Worm (Caenorhabditis elegans): ENCODE results near the gene C01G10.14.

The C01G10.14 gene

ce11 chrV:15074907-15075306 lies 30.8 kb downstream of the C01G10.14 start:
- TF ChIP-seq unc-42 (tag; optimal IDR thresholded peaks at IDR 0.05) (peak; percentile 29), ceh-48 (tag; optimal IDR thresholded peaks at IDR 0.05) (peak; percentile 58), ets-4 (tag; optimal IDR thresholded peaks at IDR 0.05) (no peak), elt-4 (tag; optimal IDR thresholded peaks at IDR 0.05) (no peak), sdc-2 (tag; optimal IDR thresholded peaks at IDR 0.05) (no peak), ceh-31 (tag; optimal IDR thresholded peaks at IDR 0.05) (peak; percentile 47), C38D4.7 (GFP tag; optimal IDR thresholded peaks at IDR 0.05) (no peak)

ce11 chrV:15072738-15073137 lies 33.0 kb downstream of the C01G10.14 start:
- TF ChIP-seq tbx-7 (tag; optimal IDR thresholded peaks at IDR 0.05) (no peak), C38D4.7 (GFP tag; optimal IDR thresholded peaks at IDR 0.05) (no peak), pha-2 (tag; optimal IDR thresholded peaks at IDR 0.05) (no peak), ceh-31 (tag; optimal IDR thresholded peaks at IDR 0.05) (peak; percentile 13), Y22D7AL.16 (tag; optimal IDR thresholded peaks at IDR 0.05) (no peak), ceh-34 (tag; optimal IDR thresholded peaks at IDR 0.05) (no peak), tbx-2 (tag; optimal IDR thresholded peaks at IDR 0.05) (no peak), ceh-19 (GFP tag; optimal IDR thresholded peaks at IDR 0.05) (no peak), dve-1 (tag; optimal IDR thresholded peaks at IDR 0.05) (no peak), fkh-10 (GFP tag; optimal IDR thresholded peaks at IDR 0.05) (no peak), dmd-4 (tag; optimal IDR thresholded peaks at IDR 0.05; ENCODE audit: borderline replicate concordance) (no peak), ztf-16 (tag; optimal IDR thresholded peaks at IDR 0.05) (no peak), nhr-11 (tag; optimal IDR thresholded peaks at IDR 0.05) (no peak), ceh-48 (tag; optimal IDR thresholded peaks at IDR 0.05) (peak; percentile 39), unc-42 (tag; optimal IDR thresholded peaks at IDR 0.05) (peak; percentile 91), lin-11 (tag; optimal IDR thresholded peaks at IDR 0.05) (no peak), unc-55 (GFP tag; optimal IDR thresholded peaks at IDR 0.05) (no peak), unc-3 (GFP tag; conservative IDR thresholded peaks at IDR 0.05) (no peak), unc-3 (tag; optimal IDR thresholded peaks at IDR 0.05) (no peak)

ce11 chrV:15071015-15071810 lies 34.5 kb downstream of the C01G10.14 start, which contains the start of gene unc-76:
unc-76 (plus strand) TSS chrV:15071760.
- peak; percentile 58 for TF ChIP-seq pax-1 (tag; optimal IDR thresholded peaks at IDR 0.05)
- TF ChIP-seq syd-9 (tag; optimal IDR thresholded peaks at IDR 0.05) = peak; percentile 24
- TF ChIP-seq ets-4 (tag; optimal IDR thresholded peaks at IDR 0.05) = no peak
- peak; percentile 74 for TF ChIP-seq ceh-14 (tag; optimal IDR thresholded peaks at IDR 0.05)
- TF ChIP-seq ceh-19 (GFP tag; optimal IDR thresholded peaks at IDR 0.05) = no peak
- no peak for TF ChIP-seq ama-1 (optimal IDR thresholded peaks at IDR 0.05)
- peak; percentile 89 for TF ChIP-seq rnt-1 (tag; optimal IDR thresholded peaks at IDR 0.05)
- TF ChIP-seq fax-1 (tag; optimal IDR thresholded peaks at IDR 0.05) = peak; percentile 32
- no peak for TF ChIP-seq lim-6 (tag; optimal IDR thresholded peaks at IDR 0.05)
- TF ChIP-seq tbx-2 (tag; optimal IDR thresholded peaks at IDR 0.05) = peak; percentile 84
- no peak for TF ChIP-seq T23F11.4 (GFP tag; optimal IDR thresholded peaks at IDR 0.05)
- TF ChIP-seq ceh-22 (tag; optimal IDR thresholded peaks at IDR 0.05) = no peak
- TF ChIP-seq ceh-48 (tag; optimal IDR thresholded peaks at IDR 0.05) = peak; percentile 52
- TF ChIP-seq ref-2 (tag; optimal IDR thresholded peaks at IDR 0.05) = peak; percentile 55
- peak; percentile 60 for TF ChIP-seq ceh-2 (tag; optimal IDR thresholded peaks at IDR 0.05)
- no peak for TF ChIP-seq hlh-13 (GFP tag; optimal IDR thresholded peaks at IDR 0.05)
- TF ChIP-seq unc-3 (GFP tag; conservative IDR thresholded peaks at IDR 0.05) = no peak
- TF ChIP-seq unc-3 (tag; optimal IDR thresholded peaks at IDR 0.05) = peak; percentile 57
- TF ChIP-seq F13H6.1 (tag; optimal IDR thresholded peaks at IDR 0.05) = peak; percentile 52
- TF ChIP-seq hlh-8 (tag; optimal IDR thresholded peaks at IDR 0.05) = peak; percentile 67
- no peak for TF ChIP-seq npax-4 (tag; optimal IDR thresholded peaks at IDR 0.05)
- TF ChIP-seq ceh-6 (GFP tag; optimal IDR thresholded peaks at IDR 0.05) = no peak
- no peak for TF ChIP-seq lin-11 (tag; optimal IDR thresholded peaks at IDR 0.05)
- peak; percentile 95 for TF ChIP-seq ceh-18 (tag; optimal IDR thresholded peaks at IDR 0.05)
- peak; percentile 89 for TF ChIP-seq nfya-1 (tag; optimal IDR thresholded peaks at IDR 0.05)
- TF ChIP-seq madf-2 (tag; optimal IDR thresholded peaks at IDR 0.05) = no peak
- peak; percentile 18 for TF ChIP-seq unc-86 (tag; optimal IDR thresholded peaks at IDR 0.05)
- TF ChIP-seq mec-3 (tag; optimal IDR thresholded peaks at IDR 0.05; ENCODE audit: borderline replicate concordance) = no peak
- peak; percentile 73 for TF ChIP-seq pros-1 (tag; optimal IDR thresholded peaks at IDR 0.05)
- no peak for TF ChIP-seq hlh-15 (tag; optimal IDR thresholded peaks at IDR 0.05)
- peak; percentile 92 for TF ChIP-seq dve-1 (tag; optimal IDR thresholded peaks at IDR 0.05)
- TF ChIP-seq hlh-30 (tag; optimal IDR thresholded peaks at IDR 0.05; ENCODE audit: insufficient read depth) = peak; percentile 28
- TF ChIP-seq elt-2 (tag; optimal IDR thresholded peaks at IDR 0.05) = no peak
- TF ChIP-seq fkh-6 (tag; optimal IDR thresholded peaks at IDR 0.05) = peak; percentile 6
